Worm (Caenorhabditis elegans) whole organism, L4/young adult: ENCODE measurements around the gene F23H11.4.

Experiments used
- W03F9.2 ChIP-seq: fragments of 150-350 bp; optimal IDR thresholded peaks from 2 replicates; lab custom pipeline; 2014; ENCODE audit warnings: missing biosample characterization, missing genetic modification characterization
- him-1 ChIP-seq: sonication (generic microtip); optimal IDR thresholded peaks from 2 replicates; lab custom pipeline; 2016; ENCODE audit warnings: missing genotype, missing genetic modification reagents, missing genetic modification characterization, missing compliant biosample characterization

- TF ChIP-seq W03F9.2 (tag; lab: Kevin White, UChicago) (no peak), him-1 (no peak)
Measured at ce11 chrIII:955981-956380, 48.6 kb upstream of the F23H11.4 start, which contains the start of gene fbxa-54.
